Fruit fly (Drosophila melanogaster) whole organism, pupa: ENCODE measurements around the gene AANATL2.

Experiments used
- CG10348 ChIP-seq: fragments of 200-800 bp; sonication (Bioruptor generic); IDR thresholded peaks from 2 replicates; pipeline ENCODE4 v1.3.6; 2022; ENCODE audit warnings: missing biosample characterization, missing genetic modification characterization
- CG12605 ChIP-seq: fragments of 200-800 bp; sonication (Bioruptor generic); IDR thresholded peaks from 2 replicates; pipeline ENCODE4 v1.3.6; 2022; ENCODE audit warnings: missing biosample characterization, missing genetic modification characterization
- CG13204 ChIP-seq: fragments of 200-800 bp; sonication (Bioruptor generic); optimal IDR thresholded peaks from 2 replicates; lab custom pipeline; 2018; ENCODE audit warnings: missing biosample characterization, mild to moderate bottlenecking, missing genetic modification characterization, moderate library complexity
- CG14655 ChIP-seq: fragments of 200-800 bp; sonication (Bioruptor generic); optimal IDR thresholded peaks from 3 replicates; lab custom pipeline; 2017; ENCODE audit warnings: mild to moderate bottlenecking, missing biosample characterization, missing genetic modification reagents, missing genetic modification characterization
- CG15710 ChIP-seq: fragments of 200-800 bp; sonication (Bioruptor generic); optimal IDR thresholded peaks from 2 replicates; lab custom pipeline; 2018; ENCODE audit warnings: missing biosample characterization, mild to moderate bottlenecking, missing genetic modification characterization, moderate library complexity
- CG17806 ChIP-seq: fragments of 200-800 bp; sonication (Bioruptor generic); optimal IDR thresholded peaks from 2 replicates; lab custom pipeline; 2018; ENCODE audit warnings: missing biosample characterization, mild to moderate bottlenecking, missing genetic modification characterization, moderate library complexity
- CG32121 ChIP-seq: fragments of 200-800 bp; sonication (Bioruptor generic); IDR thresholded peaks from 2 replicates; pipeline ENCODE4 v1.3.6; 2022; ENCODE audit warnings: missing biosample characterization, missing genetic modification characterization
- CG34367 ChIP-seq: fragments of 200-800 bp; sonication (Bioruptor generic); optimal IDR thresholded peaks from 2 replicates; lab custom pipeline; 2018; ENCODE audit warnings: missing biosample characterization, mild to moderate bottlenecking, missing genetic modification characterization
- CG4496 ChIP-seq: fragments of 200-800 bp; sonication (Bioruptor generic); IDR thresholded peaks from 3 replicates; pipeline ENCODE4 v1.3.6; 2022; ENCODE audit warnings: missing biosample characterization, missing genetic modification characterization
- CG8159 ChIP-seq: fragments of 200-800 bp; sonication (Bioruptor generic); optimal IDR thresholded peaks from 3 replicates; lab custom pipeline; 2018; ENCODE audit warnings: missing biosample characterization, mild to moderate bottlenecking, missing genetic modification characterization, moderate library complexity
- CG8301 ChIP-seq: fragments of 200-800 bp; sonication (Bioruptor generic); optimal IDR thresholded peaks from 2 replicates; lab custom pipeline; 2018; ENCODE audit warnings: missing biosample characterization, mild to moderate bottlenecking, missing genetic modification characterization
- CG9948 ChIP-seq: fragments of 200-800 bp; sonication (Bioruptor generic); optimal IDR thresholded peaks from 2 replicates; lab custom pipeline; 2018; ENCODE audit warnings: missing biosample characterization, mild to moderate bottlenecking, missing genetic modification characterization, moderate library complexity
- D1 ChIP-seq: fragments of 200-800 bp; sonication (Bioruptor generic); optimal IDR thresholded peaks from 2 replicates; lab custom pipeline; 2018; ENCODE audit warnings: missing biosample characterization, mild to moderate bottlenecking, missing genetic modification characterization, moderate library complexity
- EcR ChIP-seq: fragments of 200-800 bp; sonication (Bioruptor generic); optimal IDR thresholded peaks from 3 replicates; lab custom pipeline; 2019; ENCODE audit warnings: missing biosample characterization, missing genetic modification characterization, mild to moderate bottlenecking, moderate library complexity, missing genetic modification reagents
- Ets98B ChIP-seq: fragments of 200-800 bp; sonication (Bioruptor generic); IDR thresholded peaks from 2 replicates; pipeline ENCODE4 v1.3.6; 2022; ENCODE audit warnings: missing biosample characterization, missing genetic modification characterization
- Pif1A ChIP-seq: fragments of 200-800 bp; sonication (Bioruptor generic); optimal IDR thresholded peaks from 3 replicates; lab custom pipeline; 2016; ENCODE audit warnings: missing biosample characterization, missing genetic modification characterization
- Pif1B ChIP-seq: fragments of 200-800 bp; sonication (Bioruptor generic); optimal IDR thresholded peaks from 3 replicates; lab custom pipeline; 2016; ENCODE audit warnings: missing biosample characterization, missing genetic modification characterization
- Snoo ChIP-seq: fragments of 200-800 bp; sonication (Bioruptor generic); optimal IDR thresholded peaks from 3 replicates; lab custom pipeline; 2017; ENCODE audit warnings: missing biosample characterization, mild to moderate bottlenecking, missing genetic modification characterization, inconsistent platforms
- fd96Ca ChIP-seq: fragments of 200-800 bp; sonication (Bioruptor generic); IDR thresholded peaks from 3 replicates; pipeline ENCODE4 v1.3.6; 2022; ENCODE audit warnings: missing biosample characterization, missing genetic modification characterization
- gl ChIP-seq: fragments of 200-800 bp; sonication (Bioruptor generic); optimal IDR thresholded peaks from 2 replicates; lab custom pipeline; 2018; ENCODE audit warnings: missing biosample characterization, mild to moderate bottlenecking, missing genetic modification characterization
- rn ChIP-seq: fragments of 200-800 bp; sonication (Bioruptor generic); IDR thresholded peaks from 2 replicates; pipeline ENCODE4 v1.3.6; 2022; ENCODE audit warnings: missing biosample characterization, missing genetic modification characterization

The AANATL2 gene

DNA sequence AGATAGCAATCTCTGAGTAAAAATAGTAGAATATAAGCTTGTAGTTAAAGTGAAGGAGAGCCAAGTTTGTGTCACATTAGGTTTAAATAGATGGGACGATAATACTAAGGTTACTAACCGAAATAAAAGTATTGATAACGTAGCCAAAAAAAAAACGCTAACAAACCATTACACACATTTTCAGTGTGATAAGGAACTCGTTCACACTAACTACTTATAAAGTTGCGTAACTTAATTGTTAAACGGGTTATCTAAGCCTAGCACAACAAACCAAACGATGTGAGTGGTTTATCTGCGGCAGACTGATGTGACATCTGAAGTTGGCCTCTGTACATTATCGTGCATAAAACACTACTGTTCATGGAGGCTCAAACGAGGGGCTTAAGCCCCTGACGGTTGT, 31.5 kb upstream of the AANATL2 start:
- TF ChIP-seq gl (tag; lab: Kevin White, UChicago) (no peak), CG8159 (tag; lab: Kevin White, UChicago) (no peak), CG4496 (GFP tag; lab: Robert Waterston, UW) (no peak), CG17806 (tag; lab: Kevin White, UChicago) (no peak), Ets98B (GFP tag; lab: Robert Waterston, UW) (no peak), CG12605 (GFP tag; lab: Robert Waterston, UW) (no peak), CG15710 (tag; lab: Kevin White, UChicago) (no peak), CG9948 (tag; lab: Kevin White, UChicago) (no peak), fd96Ca (no peak), Snoo (tag; lab: Kevin White, UChicago) (no peak), rn (GFP tag; lab: Robert Waterston, UW) (no peak), Pif1B (GFP tag; lab: Kevin White, UChicago) (no peak), CG32121 (no peak), CG13204 (no peak), Pif1A (GFP tag; lab: Kevin White, UChicago) (no peak), CG8301 (no peak), EcR (GFP tag; lab: Kevin White, UChicago) (no peak)

DNA sequence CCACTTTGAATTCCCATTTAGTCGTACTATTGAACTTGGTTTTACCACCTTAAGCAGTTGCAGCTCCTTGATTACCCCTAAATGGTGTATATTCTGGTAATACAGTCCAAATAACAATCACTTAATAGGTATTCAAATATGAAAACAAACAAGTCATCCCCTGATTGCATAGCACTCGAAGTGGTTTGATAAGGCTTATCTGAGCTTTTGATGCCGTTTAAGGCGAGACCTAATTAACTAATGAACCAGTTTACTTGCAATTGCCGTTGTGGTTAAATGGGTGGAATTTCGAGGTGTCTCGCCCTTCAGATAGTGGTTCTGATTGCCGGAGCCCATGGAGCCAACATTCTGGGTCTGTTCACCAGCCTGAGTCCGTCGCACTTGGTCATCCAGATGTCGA, 30.9 kb upstream of the AANATL2 start, which contains the start of gene Ugt37B1:
Gene Ugt37B1 (plus strand): TSS at position 246 of the 400 bp plus-strand sequence.
- TF ChIP-seq D1 (tag; lab: Kevin White, UChicago) (no peak), CG13204 (no peak), CG9948 (tag; lab: Kevin White, UChicago) (no peak), Snoo (tag; lab: Kevin White, UChicago) (no peak), CG34367 (no peak), Pif1B (GFP tag; lab: Kevin White, UChicago) (no peak), CG15710 (tag; lab: Kevin White, UChicago) (no peak), rn (GFP tag; lab: Robert Waterston, UW) (no peak), Pif1A (GFP tag; lab: Kevin White, UChicago) (no peak), CG4496 (GFP tag; lab: Robert Waterston, UW) (no peak), CG8159 (tag; lab: Kevin White, UChicago) (no peak), CG17806 (tag; lab: Kevin White, UChicago) (no peak), gl (tag; lab: Kevin White, UChicago) (no peak), CG12605 (GFP tag; lab: Robert Waterston, UW) (no peak), CG10348 (no peak), CG14655 (GFP tag; lab: Kevin White, UChicago) (no peak), CG8301 (no peak), fd96Ca (no peak), CG32121 (no peak)

DNA sequence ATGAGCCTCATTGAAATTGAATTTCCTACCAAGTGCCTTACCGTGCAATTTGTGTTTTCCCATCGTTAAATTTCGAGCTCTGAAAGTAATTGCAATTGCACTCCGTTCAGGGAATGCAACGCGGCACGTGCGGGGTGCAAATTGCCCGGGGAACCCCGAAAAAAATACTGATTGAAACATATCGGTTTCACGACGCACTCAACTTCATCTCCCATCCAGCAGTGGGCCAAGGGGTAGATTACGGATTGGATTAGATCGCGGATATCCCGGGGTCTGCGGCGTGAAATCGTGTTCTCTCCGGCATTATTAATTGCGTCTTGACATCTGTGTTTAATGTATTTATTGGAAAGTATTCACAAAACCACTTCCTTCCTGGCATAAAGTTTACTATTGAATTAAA, 27.1 kb upstream of the AANATL2 start:
- TF ChIP-seq EcR (GFP tag; lab: Kevin White, UChicago) (no peak), CG17806 (tag; lab: Kevin White, UChicago) (no peak), CG34367 (no peak), CG15710 (tag; lab: Kevin White, UChicago) (no peak), CG9948 (tag; lab: Kevin White, UChicago) (no peak), Pif1B (GFP tag; lab: Kevin White, UChicago) (no peak), Pif1A (GFP tag; lab: Kevin White, UChicago) (no peak), CG8159 (tag; lab: Kevin White, UChicago) (no peak), CG32121 (no peak)

DNA sequence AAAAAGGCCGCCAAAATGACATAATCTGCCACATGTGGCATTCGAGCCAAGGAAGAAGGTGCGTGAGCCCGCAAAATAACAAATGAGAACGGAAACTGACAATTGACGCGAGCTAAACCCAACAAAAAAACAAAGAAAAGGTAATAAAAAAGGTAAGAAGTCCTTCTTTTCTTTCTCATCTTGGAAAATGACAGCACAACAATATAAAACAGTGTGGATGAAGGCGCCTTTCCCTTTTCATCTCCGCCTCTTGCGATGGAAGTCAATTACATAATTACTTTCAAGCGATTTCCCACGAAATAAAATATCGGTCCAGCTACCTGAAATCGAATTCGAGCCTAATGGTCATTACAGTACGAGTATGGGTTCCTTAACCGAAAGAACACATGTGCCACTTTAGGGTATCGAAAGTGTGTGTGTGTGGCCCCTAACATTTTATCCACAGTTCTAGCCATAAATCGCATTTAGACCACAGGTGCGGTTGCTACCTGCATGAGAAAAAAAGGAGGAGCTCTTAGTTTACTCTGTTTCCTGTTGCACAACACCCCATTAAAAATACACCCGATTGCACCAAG, 26.4 kb upstream of the AANATL2 start:
- TF ChIP-seq CG14655 (GFP tag; lab: Kevin White, UChicago) (no peak), Ets98B (GFP tag; lab: Robert Waterston, UW) (no peak), gl (tag; lab: Kevin White, UChicago) (no peak), CG17806 (tag; lab: Kevin White, UChicago) (no peak)
- TF ChIP-seq, all 21 proteins: peak for 0

DNA sequence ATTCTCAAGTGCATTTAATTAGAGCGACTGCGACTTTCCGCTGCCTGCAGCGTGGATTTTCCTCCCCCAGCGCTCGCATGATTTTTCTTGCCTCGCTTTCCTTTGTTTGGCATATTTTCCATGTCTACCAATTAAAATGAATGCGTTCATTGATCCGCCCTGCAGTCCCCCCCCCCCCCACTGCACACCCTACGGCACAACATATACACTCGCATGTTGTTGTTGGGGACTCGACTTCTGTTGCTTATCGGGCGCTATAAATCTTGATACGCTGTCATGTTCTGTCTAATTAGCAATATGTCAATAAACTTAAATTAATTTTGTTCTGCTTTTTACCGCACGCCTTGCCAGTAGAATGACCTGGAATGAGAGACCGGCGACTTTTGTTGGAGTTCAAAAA, 19.2 kb upstream of the AANATL2 start:
- TF ChIP-seq Pif1A (GFP tag; lab: Kevin White, UChicago) (no peak), CG14655 (GFP tag; lab: Kevin White, UChicago) (no peak), CG17806 (tag; lab: Kevin White, UChicago) (no peak), CG8301 (no peak), CG9948 (tag; lab: Kevin White, UChicago) (no peak), CG15710 (tag; lab: Kevin White, UChicago) (no peak), CG12605 (GFP tag; lab: Robert Waterston, UW) (no peak)
- TF ChIP-seq, all 21 proteins: peak for 0

DNA sequence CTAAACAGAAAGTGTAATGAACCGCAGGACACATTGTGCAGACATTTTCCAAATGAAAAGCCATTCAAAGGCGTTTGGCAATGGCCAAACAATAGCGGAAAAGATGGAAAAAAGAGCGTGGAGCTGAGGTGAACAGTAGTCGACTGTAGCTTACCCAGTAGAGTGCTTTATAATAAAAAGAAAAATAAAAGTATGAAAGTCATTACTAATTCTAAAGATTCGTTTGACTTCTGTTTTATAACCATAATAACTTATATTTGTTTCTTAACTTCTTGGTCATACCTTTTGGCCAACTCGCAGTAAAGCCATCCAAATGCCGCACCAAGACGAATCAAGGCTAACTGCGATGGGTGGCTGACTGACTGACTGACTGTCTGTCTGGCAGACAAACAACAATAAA, 16.4 kb upstream of the AANATL2 start:
- TF ChIP-seq Ets98B (GFP tag; lab: Robert Waterston, UW): no peak
- TF ChIP-seq CG12605 (GFP tag; lab: Robert Waterston, UW): no peak
- no peak for TF ChIP-seq CG15710 (tag; lab: Kevin White, UChicago)
- no peak for TF ChIP-seq Pif1B (GFP tag; lab: Kevin White, UChicago)
- TF ChIP-seq CG10348: no peak
- TF ChIP-seq Snoo (tag; lab: Kevin White, UChicago): no peak
- no peak for TF ChIP-seq CG8159 (tag; lab: Kevin White, UChicago)
- TF ChIP-seq CG14655 (GFP tag; lab: Kevin White, UChicago): no peak
- no peak for TF ChIP-seq D1 (tag; lab: Kevin White, UChicago)
- no peak for TF ChIP-seq EcR (GFP tag; lab: Kevin White, UChicago)
